Worm (Caenorhabditis elegans): ENCODE measurements around the gene R05D8.11.

The R05D8.11 gene

ce11 chrV:2780786-2781185 lies at the start of gene R05D8.11:
TSS of gene R05D8.11 (minus strand) at chrV:2780886.
- TF ChIP-seq unc-62 (GFP tag; optimal IDR thresholded peaks at IDR 0.05): no peak

ce11 chrV:2826815-2827214 lies 46.1 kb upstream of the R05D8.11 start, which contains the start of gene T03D3.5:
TSS of gene T03D3.5 (minus strand) at chrV:2826835.
- no peak for TF ChIP-seq unc-62 (GFP tag; optimal IDR thresholded peaks at IDR 0.05)

- TF ChIP-seq unc-62 (GFP tag; optimal IDR thresholded peaks at IDR 0.05): no peak
Measured at ce11 chrV:2825978-2826377, 45.3 kb upstream of the R05D8.11 start.

ce11 chrV:2821618-2822272 lies 41.1 kb upstream of the R05D8.11 start, which contains the start of gene srh-36:
TSS of gene srh-36 (minus strand) at chrV:2821668.
- TF ChIP-seq unc-62 (GFP tag; optimal IDR thresholded peaks at IDR 0.05): no peak

- no peak for TF ChIP-seq unc-62 (GFP tag; optimal IDR thresholded peaks at IDR 0.05)
Measured at ce11 chrV:2818117-2818516, 37.4 kb upstream of the R05D8.11 start, which contains the start of gene srt-34. TSS of gene srt-34 (minus strand) at chrV:2818217.

- no peak for TF ChIP-seq unc-62 (GFP tag; optimal IDR thresholded peaks at IDR 0.05)
Measured at ce11 chrV:2815956-2816355, 35.3 kb upstream of the R05D8.11 start, which contains the start of gene F54E2.5. TSS of gene F54E2.5 (minus strand) at chrV:2816056.

- no peak for TF ChIP-seq unc-62 (GFP tag; optimal IDR thresholded peaks at IDR 0.05)
Measured at ce11 chrV:2813856-2814255, 33.2 kb upstream of the R05D8.11 start, which contains the start of gene F54E2.9. TSS of gene F54E2.9 (minus strand) at chrV:2813987.

ce11 chrV:2810164-2810563 lies 29.5 kb upstream of the R05D8.11 start, which contains the start of gene F54E2.1:
TSS of gene F54E2.1 (plus strand) at chrV:2810398.
- no peak for TF ChIP-seq unc-62 (GFP tag; optimal IDR thresholded peaks at IDR 0.05)

- no peak for TF ChIP-seq unc-62 (GFP tag; optimal IDR thresholded peaks at IDR 0.05)
Measured at ce11 chrV:2809443-2809842, 28.8 kb upstream of the R05D8.11 start.

- TF ChIP-seq unc-62 (GFP tag; optimal IDR thresholded peaks at IDR 0.05): no peak
Measured at ce11 chrV:2807760-2808159, 27.1 kb upstream of the R05D8.11 start, which contains the start of gene ketn-1. TSS of gene ketn-1 (minus strand) at chrV:2807860.

ce11 chrV:2803258-2803657 lies 22.6 kb upstream of the R05D8.11 start:
- no peak for TF ChIP-seq unc-62 (GFP tag; optimal IDR thresholded peaks at IDR 0.05)

ce11 chrV:2801955-2802354 lies 21.3 kb upstream of the R05D8.11 start:
- no peak for TF ChIP-seq unc-62 (GFP tag; optimal IDR thresholded peaks at IDR 0.05)

ce11 chrV:2800676-2801075 lies 20.0 kb upstream of the R05D8.11 start:
- TF ChIP-seq unc-62 (GFP tag; optimal IDR thresholded peaks at IDR 0.05): no peak

ce11 chrV:2799172-2799869 lies 18.6 kb upstream of the R05D8.11 start:
- TF ChIP-seq unc-62 (GFP tag; optimal IDR thresholded peaks at IDR 0.05): no peak

- TF ChIP-seq unc-62 (GFP tag; optimal IDR thresholded peaks at IDR 0.05): no peak
Measured at ce11 chrV:2795998-2796397, 15.3 kb upstream of the R05D8.11 start, which contains the start of gene F54E2.2. TSS of gene F54E2.2 (plus strand) at chrV:2796298.

- TF ChIP-seq unc-62 (GFP tag; optimal IDR thresholded peaks at IDR 0.05): no peak
Measured at ce11 chrV:2792958-2793357, 12.3 kb upstream of the R05D8.11 start.

- TF ChIP-seq unc-62 (GFP tag; optimal IDR thresholded peaks at IDR 0.05): no peak
Measured at ce11 chrV:2774042-2774441, 6.6 kb downstream of the R05D8.11 start, which contains the start of gene srj-18. TSS of gene srj-18 (plus strand) at chrV:2774342.
